Worm (Caenorhabditis elegans): ENCODE measurements around the gene T14B4.8.

The T14B4.8 gene

ce11 chrII:6741428-6741827 lies 12.2 kb upstream of the T14B4.8 start, which contains the start of gene exos-8 (continued):
- TF ChIP-seq rnt-1 (tag; optimal IDR thresholded peaks at IDR 0.05) (peak; percentile 91), ceh-24 (tag; optimal IDR thresholded peaks at IDR 0.05) (no peak), ceh-2 (tag; optimal IDR thresholded peaks at IDR 0.05) (peak; percentile 90), ceh-22 (tag; optimal IDR thresholded peaks at IDR 0.05) (no peak), ceh-34 (tag; optimal IDR thresholded peaks at IDR 0.05) (peak; percentile 72), pqm-1 (tag; optimal IDR thresholded peaks at IDR 0.05) (peak; percentile 56), npax-4 (tag; optimal IDR thresholded peaks at IDR 0.05) (no peak), ceh-9 (tag; optimal IDR thresholded peaks at IDR 0.05) (no peak), hlh-15 (tag; optimal IDR thresholded peaks at IDR 0.05) (peak; percentile 38), madf-2 (tag; optimal IDR thresholded peaks at IDR 0.05) (peak; percentile 9), ceh-31 (tag; optimal IDR thresholded peaks at IDR 0.05) (peak; percentile 97), C08G9.2 (tag; optimal IDR thresholded peaks at IDR 0.05) (peak; percentile 93), dmd-4 (tag; optimal IDR thresholded peaks at IDR 0.05; ENCODE audit: borderline replicate concordance) (peak; percentile 72), unc-55 (GFP tag; optimal IDR thresholded peaks at IDR 0.05) (no peak), syd-9 (tag; optimal IDR thresholded peaks at IDR 0.05) (peak; percentile 49), unc-86 (tag; optimal IDR thresholded peaks at IDR 0.05) (peak; percentile 49), sox-4 (tag; optimal IDR thresholded peaks at IDR 0.05) (peak; percentile 28), ets-4 (tag; optimal IDR thresholded peaks at IDR 0.05) (peak; percentile 76), ceh-14 (tag; optimal IDR thresholded peaks at IDR 0.05) (peak; percentile 91), nfya-1 (tag; optimal IDR thresholded peaks at IDR 0.05) (peak; percentile 1), fax-1 (tag; optimal IDR thresholded peaks at IDR 0.05) (peak; percentile 91), T23F11.4 (GFP tag; optimal IDR thresholded peaks at IDR 0.05) (peak; percentile 11), pax-1 (tag; optimal IDR thresholded peaks at IDR 0.05) (no peak), ztf-16 (tag; optimal IDR thresholded peaks at IDR 0.05) (peak; percentile 30)

- TF ChIP-seq mec-3 (tag; optimal IDR thresholded peaks at IDR 0.05; ENCODE audit: borderline replicate concordance) (no peak), che-1 (tag; optimal IDR thresholded peaks at IDR 0.05) (no peak), hlh-6 (tag; optimal IDR thresholded peaks at IDR 0.05) (no peak), C08G9.2 (tag; optimal IDR thresholded peaks at IDR 0.05) (no peak), dve-1 (tag; optimal IDR thresholded peaks at IDR 0.05) (no peak), madf-2 (tag; optimal IDR thresholded peaks at IDR 0.05) (no peak), sox-4 (tag; optimal IDR thresholded peaks at IDR 0.05) (no peak), elt-2 (tag; optimal IDR thresholded peaks at IDR 0.05) (no peak), nfya-1 (tag; optimal IDR thresholded peaks at IDR 0.05) (no peak), elt-4 (tag; optimal IDR thresholded peaks at IDR 0.05) (no peak), unc-55 (GFP tag; optimal IDR thresholded peaks at IDR 0.05) (no peak)
Measured at ce11 chrII:6736604-6737003, 7.4 kb upstream of the T14B4.8 start, which contains the start of gene T14B4.1. Gene T14B4.1 (plus strand): TSS chrII:6736904.

ce11 chrII:6736066-6736465 lies 6.9 kb upstream of the T14B4.8 start, which contains the start of gene mrps-18.C:
Gene mrps-18.C (plus strand): TSS chrII:6736203.
- TF ChIP-seq lim-6 (tag; optimal IDR thresholded peaks at IDR 0.05) (no peak), K09A11.1 (tag; optimal IDR thresholded peaks at IDR 0.05; ENCODE audit: insufficient read depth) (no peak), syd-9 (tag; optimal IDR thresholded peaks at IDR 0.05) (no peak), hlh-6 (tag; optimal IDR thresholded peaks at IDR 0.05) (no peak), che-1 (tag; optimal IDR thresholded peaks at IDR 0.05) (no peak), unc-42 (tag; optimal IDR thresholded peaks at IDR 0.05) (no peak), ceh-2 (tag; optimal IDR thresholded peaks at IDR 0.05) (no peak), ahr-1 (tag; optimal IDR thresholded peaks at IDR 0.05) (no peak), hlh-15 (tag; optimal IDR thresholded peaks at IDR 0.05) (no peak), sox-2 (GFP tag; IDR thresholded peaks at IDR 0.05) (no peak), ref-2 (tag; optimal IDR thresholded peaks at IDR 0.05) (no peak), fkh-10 (GFP tag; optimal IDR thresholded peaks at IDR 0.05) (no peak), sdc-2 (tag; optimal IDR thresholded peaks at IDR 0.05) (no peak), eyg-1 (tag; optimal IDR thresholded peaks at IDR 0.05) (no peak), ceh-31 (tag; optimal IDR thresholded peaks at IDR 0.05) (no peak), ceh-48 (tag; optimal IDR thresholded peaks at IDR 0.05) (no peak), Y22D7AL.16 (tag; optimal IDR thresholded peaks at IDR 0.05) (no peak), pat-9 (tag; optimal IDR thresholded peaks at IDR 0.05) (no peak), ceh-18 (tag; optimal IDR thresholded peaks at IDR 0.05) (no peak)

Measured in whole organism, late embryonic.